Worm (Caenorhabditis elegans): ENCODE measurements around the gene srh-74.

ce11 chrV:11061887-11062286 is 13.3 kb upstream of the srh-74 start:
- TF ChIP-seq nhr-237 (tag; optimal IDR thresholded peaks at IDR 0.05) (no peak), ZK546.5 (tag; optimal IDR thresholded peaks at IDR 0.05) (no peak)
